Worm (Caenorhabditis elegans) whole organism, midembryonic: ENCODE measurements around the gene idpp-13.

Source experiments
- T22C8.4 ChIP-seq: fragments of 200-800 bp; sonication (Bioruptor generic); IDR thresholded peaks from 2 replicates; pipeline ENCODE4 v1.3.6; 2022; ENCODE audit warnings: missing genetic modification characterization, missing compliant biosample characterization
- cog-1 ChIP-seq: sonication (generic microtip); optimal IDR thresholded peaks from 2 replicates; lab custom pipeline; 2016; ENCODE audit warnings: missing genetic modification characterization, missing compliant biosample characterization
- flt-1 ChIP-seq: fragments of 200-800 bp; sonication (Bioruptor generic); IDR thresholded peaks from 2 replicates; pipeline ENCODE4 v1.3.6; 2022; ENCODE audit warnings: missing genetic modification characterization, missing compliant biosample characterization
- med-1 ChIP-seq: sonication (generic microtip); optimal IDR thresholded peaks from 2 replicates; lab custom pipeline; 2017; ENCODE audit warnings: missing genetic modification characterization, mild to moderate bottlenecking, missing compliant biosample characterization, antibody characterized with exemption, missing genetic modification reagents; ENCODE audit not compliant: insufficient read depth
- ref-1 ChIP-seq: fragments of 200-800 bp; sonication (Bioruptor generic); conservative IDR thresholded peaks from 2 replicates; pipeline ENCODE4 v1.3.6; 2022; ENCODE audit warnings: missing genetic modification reagents, missing genetic modification characterization, missing compliant biosample characterization
- tab-1 ChIP-seq: fragments of 200-800 bp; sonication (Bioruptor generic); IDR thresholded peaks from 2 replicates; pipeline ENCODE4 v1.3.6; 2022; ENCODE audit warnings: missing genetic modification characterization, missing compliant biosample characterization
- ztf-23 ChIP-seq: fragments of 200-800 bp; sonication (Bioruptor generic); IDR thresholded peaks from 2 replicates; pipeline ENCODE4 v1.3.6; 2022; ENCODE audit warnings: missing genetic modification reagents, missing genetic modification characterization, missing compliant biosample characterization
- ztf-29 ChIP-seq: fragments of 200-800 bp; sonication (Bioruptor generic); IDR thresholded peaks from 2 replicates; pipeline ENCODE4 v1.3.6; 2022; ENCODE audit warnings: missing genetic modification reagents, missing genetic modification characterization, missing compliant biosample characterization

DNA sequence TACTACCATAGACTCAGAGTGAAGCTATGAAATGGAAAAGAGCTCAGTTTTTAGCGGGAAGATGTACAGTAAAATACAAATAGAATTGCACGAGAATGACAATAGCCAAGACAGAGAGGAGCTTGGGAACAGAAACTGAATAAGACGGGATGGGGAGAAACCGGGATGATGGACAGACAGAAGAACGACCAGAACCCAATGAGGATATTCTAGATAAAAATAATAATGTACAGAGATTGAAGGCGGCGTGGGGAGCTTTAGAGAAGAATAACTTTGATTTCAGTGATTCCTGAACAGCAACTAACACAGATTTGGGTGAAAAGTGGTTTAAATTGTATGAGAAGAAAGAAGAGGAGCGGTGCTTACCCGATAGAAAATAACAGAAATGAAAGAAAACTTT lies 35.3 kb downstream of the idpp-13 start:
- TF ChIP-seq T22C8.4 (GFP tag; lab: Robert Waterston, UW) (no peak), med-1 (GFP tag; lab: Kevin White, UChicago) (no peak), ref-1 (GFP tag; lab: Robert Waterston, UW) (no peak), flt-1 (GFP tag; lab: Robert Waterston, UW) (no peak), cog-1 (tag; lab: Kevin White, UChicago) (no peak), tab-1 (GFP tag; lab: Robert Waterston, UW) (no peak), ztf-29 (GFP tag; lab: Robert Waterston, UW) (no peak), ztf-23 (GFP tag; lab: Robert Waterston, UW) (no peak)
